Worm (Caenorhabditis elegans): ENCODE data around the gene T19D12.9.

DNA sequence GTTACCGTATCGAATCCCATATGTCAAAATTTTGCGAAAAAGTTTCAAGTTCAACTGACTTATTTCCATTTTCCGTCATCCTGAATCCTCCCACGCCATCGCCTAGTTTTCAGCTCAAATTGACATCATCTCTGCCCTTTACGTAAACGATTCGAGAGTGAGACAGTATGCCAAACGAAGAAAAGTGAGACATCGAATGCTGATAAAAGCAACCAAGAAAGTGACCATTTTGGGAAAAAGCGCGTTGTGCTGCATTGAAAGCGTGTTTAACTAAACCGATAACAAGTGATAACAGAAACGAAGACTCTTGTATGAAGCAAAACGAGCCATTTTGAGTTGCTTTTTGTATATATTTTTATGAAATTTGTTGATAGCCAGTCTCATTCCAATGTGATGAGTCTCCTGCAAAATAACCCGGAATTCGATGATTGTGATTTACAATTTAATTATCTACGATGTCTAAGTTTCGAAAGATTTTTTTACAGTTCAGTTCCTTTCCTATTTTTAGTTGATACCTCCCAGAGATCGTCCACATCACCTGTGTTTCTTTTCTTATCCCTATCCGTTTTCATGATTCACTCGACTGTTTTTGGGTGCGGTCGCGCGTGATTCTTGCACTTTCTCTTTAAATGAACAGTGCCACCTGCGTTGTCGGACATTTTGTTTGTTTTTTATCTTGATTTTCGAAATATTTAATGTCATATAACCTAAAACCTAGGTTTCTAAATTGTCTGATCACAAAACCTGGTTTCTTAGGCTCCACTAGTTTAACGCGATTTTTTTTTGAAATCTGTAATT is 38.8 kb downstream of the T19D12.9 start:
- TF ChIP-seq ets-4 (tag; optimal IDR thresholded peaks at IDR 0.05) = no peak
- no peak for TF ChIP-seq zip-5 (tag; optimal IDR thresholded peaks at IDR 0.05)
- no peak for TF ChIP-seq pha-4 (tag; optimal IDR thresholded peaks at IDR 0.05)
- TF ChIP-seq K09A11.1 (tag; optimal IDR thresholded peaks at IDR 0.05; ENCODE audit: insufficient read depth) = no peak
- no peak for TF ChIP-seq pag-3 (tag; optimal IDR thresholded peaks at IDR 0.05; ENCODE audit: borderline replicate concordance)

Data from whole organism, late embryonic.